Fruit fly (Drosophila melanogaster) whole organism, embryonic: ENCODE measurements around the gene CG14424.

Experiments used
- Bteb2 ChIP-seq: fragments of 200-800 bp; sonication (Bioruptor generic); optimal IDR thresholded peaks from 2 replicates; lab custom pipeline; 2016; ENCODE audit warnings: missing biosample characterization, missing genetic modification characterization
- C15 ChIP-seq: fragments of 200-800 bp; sonication (Bioruptor generic); IDR thresholded peaks from 3 replicates; pipeline ENCODE4 v1.3.6; 2022; ENCODE audit warnings: missing biosample characterization, missing genetic modification characterization
- CG10274 ChIP-seq: fragments of 200-800 bp; sonication (Bioruptor generic); optimal IDR thresholded peaks from 3 replicates; lab custom pipeline; 2017; ENCODE audit warnings: missing biosample characterization, mild to moderate bottlenecking, missing genetic modification characterization
- CG11504 ChIP-seq: fragments of 200-800 bp; sonication (Bioruptor generic); optimal IDR thresholded peaks from 3 replicates; lab custom pipeline; 2019; ENCODE audit warnings: missing biosample characterization, mild to moderate bottlenecking, missing genetic modification characterization, moderate library complexity
- CG12155 ChIP-seq: fragments of 200-800 bp; sonication (Bioruptor generic); optimal IDR thresholded peaks from 3 replicates; lab custom pipeline; 2016; ENCODE audit warnings: missing biosample characterization, missing genetic modification characterization
- CG12219 ChIP-seq: fragments of 200-800 bp; sonication (Bioruptor generic); optimal IDR thresholded peaks from 3 replicates; lab custom pipeline; 2018; ENCODE audit warnings: missing biosample characterization, mild to moderate bottlenecking, missing genetic modification characterization
- CG15514 ChIP-seq: fragments of 200-800 bp; sonication (Bioruptor generic); optimal IDR thresholded peaks from 3 replicates; lab custom pipeline; 2017; ENCODE audit warnings: missing biosample characterization, missing genetic modification characterization, mild to moderate bottlenecking, moderate library complexity, missing genetic modification reagents
- CG16779 ChIP-seq: fragments of 200-800 bp; sonication (Bioruptor generic); IDR thresholded peaks from 2 replicates; pipeline ENCODE4 v1.3.6; 2022; ENCODE audit warnings: missing biosample characterization, missing genetic modification characterization
- CG17802 ChIP-seq: fragments of 200-800 bp; sonication (Bioruptor generic); optimal IDR thresholded peaks from 2 replicates; lab custom pipeline; 2018; ENCODE audit warnings: missing biosample characterization, mild to moderate bottlenecking, missing genetic modification characterization, moderate library complexity
- CG18599 ChIP-seq: fragments of 200-800 bp; sonication (Bioruptor generic); optimal IDR thresholded peaks from 3 replicates; lab custom pipeline; 2017; ENCODE audit warnings: missing biosample characterization, missing genetic modification characterization, mild to moderate bottlenecking, moderate library complexity, missing genetic modification reagents
- CG2875 ChIP-seq: fragments of 200-800 bp; sonication (Bioruptor generic); optimal IDR thresholded peaks from 2 replicates; lab custom pipeline; 2017; ENCODE audit warnings: missing biosample characterization, mild to moderate bottlenecking, missing genetic modification characterization, missing genetic modification reagents
- CG30020 ChIP-seq: fragments of 200-800 bp; optimal IDR thresholded peaks from 2 replicates; lab custom pipeline; 2019; ENCODE audit warnings: missing biosample characterization, mild to moderate bottlenecking, missing genetic modification characterization, moderate library complexity
- CG31388 ChIP-seq: fragments of 200-800 bp; sonication (Bioruptor generic); optimal IDR thresholded peaks from 2 replicates; lab custom pipeline; 2016; ENCODE audit warnings: missing biosample characterization, missing genetic modification characterization
- CG3163 ChIP-seq: fragments of 200-800 bp; sonication (Bioruptor generic); optimal IDR thresholded peaks from 3 replicates; lab custom pipeline; 2016; ENCODE audit warnings: missing biosample characterization, missing genetic modification characterization
- CG4707 ChIP-seq: fragments of 200-800 bp; sonication (Bioruptor generic); optimal IDR thresholded peaks from 2 replicates; lab custom pipeline; 2018; ENCODE audit warnings: missing biosample characterization, mild to moderate bottlenecking, missing genetic modification characterization, moderate library complexity
- CG5953 ChIP-seq: fragments of 200-800 bp; sonication (Bioruptor generic); IDR thresholded peaks from 2 replicates; pipeline ENCODE4 v1.3.6; 2022; ENCODE audit warnings: missing biosample characterization, missing genetic modification characterization
- CG7357 ChIP-seq: fragments of 200-800 bp; sonication (Bioruptor generic); IDR thresholded peaks from 3 replicates; pipeline ENCODE4 v1.3.6; 2022; ENCODE audit warnings: missing biosample characterization, missing genetic modification characterization
- CG7786 ChIP-seq: fragments of 200-800 bp; sonication (Bioruptor generic); optimal IDR thresholded peaks from 2 replicates; lab custom pipeline; 2016; ENCODE audit warnings: missing biosample characterization, missing genetic modification characterization
- CG8281 ChIP-seq: fragments of 200-800 bp; sonication (Bioruptor generic); optimal IDR thresholded peaks from 2 replicates; lab custom pipeline; 2018; ENCODE audit warnings: missing biosample characterization, mild to moderate bottlenecking, missing genetic modification characterization, moderate library complexity
- CG8359 ChIP-seq: fragments of 200-800 bp; sonication (Bioruptor generic); optimal IDR thresholded peaks from 2 replicates; lab custom pipeline; 2017; ENCODE audit warnings: missing biosample characterization, mild to moderate bottlenecking, missing genetic modification characterization, borderline replicate concordance
- CG9817 ChIP-seq: fragments of 200-800 bp; sonication (Bioruptor generic); optimal IDR thresholded peaks from 2 replicates; lab custom pipeline; 2018; ENCODE audit warnings: missing biosample characterization, mild to moderate bottlenecking, missing genetic modification characterization, moderate library complexity
- CG9932 ChIP-seq: fragments of 200-800 bp; sonication (Bioruptor generic); IDR thresholded peaks from 2 replicates; pipeline ENCODE4 v1.3.6; 2022; ENCODE audit warnings: missing biosample characterization, missing genetic modification characterization
- Dad ChIP-seq: fragments of 200-800 bp; sonication (Bioruptor generic); optimal IDR thresholded peaks from 3 replicates; lab custom pipeline; 2016; ENCODE audit warnings: missing biosample characterization, missing genetic modification characterization
- Fer1 ChIP-seq: fragments of 200-800 bp; sonication (Bioruptor generic); optimal IDR thresholded peaks from 2 replicates; lab custom pipeline; 2017; ENCODE audit warnings: missing biosample characterization, mild to moderate bottlenecking, missing genetic modification characterization
- Fer3 ChIP-seq: fragments of 200-800 bp; sonication (Bioruptor generic); optimal IDR thresholded peaks from 2 replicates; lab custom pipeline; 2018; ENCODE audit warnings: missing biosample characterization, mild to moderate bottlenecking, missing genetic modification characterization, moderate library complexity
- H2.0 ChIP-seq: fragments of 200-800 bp; sonication (Bioruptor generic); IDR thresholded peaks from 2 replicates; pipeline ENCODE4 v1.3.6; 2022; ENCODE audit warnings: missing biosample characterization, missing genetic modification characterization
- PHDP ChIP-seq: fragments of 200-800 bp; sonication (Bioruptor generic); optimal IDR thresholded peaks from 3 replicates; lab custom pipeline; 2018; ENCODE audit warnings: missing biosample characterization, mild to moderate bottlenecking, missing genetic modification characterization, moderate library complexity
- Six4 ChIP-seq: fragments of 200-800 bp; sonication (Bioruptor generic); optimal IDR thresholded peaks from 2 replicates; lab custom pipeline; 2016; ENCODE audit warnings: missing biosample characterization, missing genetic modification characterization
- YL-1 ChIP-seq: fragments of 200-800 bp; sonication (Bioruptor generic); optimal IDR thresholded peaks from 3 replicates; lab custom pipeline; 2017; ENCODE audit warnings: missing biosample characterization, mild to moderate bottlenecking, missing genetic modification characterization
- al ChIP-seq: fragments of 200-800 bp; sonication (Bioruptor generic); IDR thresholded peaks from 2 replicates; pipeline ENCODE4 v1.3.6; 2022; ENCODE audit warnings: missing biosample characterization, missing genetic modification characterization
- az2 ChIP-seq: fragments of 200-800 bp; sonication (Bioruptor generic); optimal IDR thresholded peaks from 3 replicates; lab custom pipeline; 2016; ENCODE audit warnings: missing biosample characterization, missing genetic modification characterization
- bigmax ChIP-seq: fragments of 200-800 bp; sonication (Bioruptor generic); optimal IDR thresholded peaks from 2 replicates; lab custom pipeline; 2018; ENCODE audit warnings: missing biosample characterization, mild to moderate bottlenecking, missing genetic modification characterization
- cad ChIP-seq: fragments of >200 bp; optimal IDR thresholded peaks from 2 replicates; lab custom pipeline; 2017; ENCODE audit warnings: missing biosample characterization, missing genetic modification characterization
- cg ChIP-seq: fragments of 200-800 bp; sonication (Bioruptor generic); optimal IDR thresholded peaks from 3 replicates; lab custom pipeline; 2019; ENCODE audit warnings: missing biosample characterization, mild to moderate bottlenecking, missing genetic modification characterization, moderate library complexity
- crol ChIP-seq: fragments of 200-800 bp; sonication (Bioruptor generic); IDR thresholded peaks from 2 replicates; pipeline ENCODE4 v1.3.6; 2022; ENCODE audit warnings: missing biosample characterization, missing genetic modification characterization
- disco-r ChIP-seq: fragments of 200-800 bp; sonication (Bioruptor generic); optimal IDR thresholded peaks from 2 replicates; lab custom pipeline; 2016; ENCODE audit warnings: missing biosample characterization, missing genetic modification characterization
- fd3F ChIP-seq: fragments of 200-800 bp; sonication (Bioruptor generic); optimal IDR thresholded peaks from 2 replicates; lab custom pipeline; 2018; ENCODE audit warnings: missing biosample characterization, mild to moderate bottlenecking, missing genetic modification characterization, moderate library complexity
- gsb ChIP-seq: fragments of 200-800 bp; sonication (Bioruptor generic); IDR thresholded peaks from 2 replicates; pipeline ENCODE4 v1.3.6; 2022; ENCODE audit warnings: missing biosample characterization, missing genetic modification characterization
- hth ChIP-seq: fragments of >200 bp; optimal IDR thresholded peaks from 2 replicates; lab custom pipeline; 2017; ENCODE audit warnings: inconsistent platforms
- jing ChIP-seq: fragments of 200-800 bp; sonication (Bioruptor generic); optimal IDR thresholded peaks from 2 replicates; lab custom pipeline; 2018; ENCODE audit warnings: missing biosample characterization, mild to moderate bottlenecking, missing genetic modification characterization
- kah ChIP-seq: fragments of 200-800 bp; sonication (Bioruptor generic); optimal IDR thresholded peaks from 2 replicates; lab custom pipeline; 2018; ENCODE audit warnings: missing biosample characterization, mild to moderate bottlenecking, missing genetic modification characterization
- klu ChIP-seq: fragments of 200-800 bp; sonication (Bioruptor generic); IDR thresholded peaks from 2 replicates; pipeline ENCODE4 v1.3.6; 2022; ENCODE audit warnings: missing biosample characterization, missing genetic modification characterization
- kni ChIP-seq: fragments of 200-800 bp; sonication (Bioruptor generic); optimal IDR thresholded peaks from 3 replicates; lab custom pipeline; 2017; ENCODE audit warnings: mild to moderate bottlenecking, missing biosample characterization, missing genetic modification reagents, missing genetic modification characterization
- knrl ChIP-seq: fragments of 200-800 bp; sonication (Bioruptor generic); IDR thresholded peaks from 3 replicates; pipeline ENCODE4 v1.3.6; 2022; ENCODE audit warnings: missing biosample characterization, missing genetic modification characterization; ENCODE audit not compliant: partially characterized antibody
- nmo ChIP-seq: fragments of 200-800 bp; sonication (Bioruptor generic); optimal IDR thresholded peaks from 2 replicates; lab custom pipeline; 2018; ENCODE audit warnings: missing biosample characterization, mild to moderate bottlenecking, missing genetic modification characterization, moderate library complexity
- psq ChIP-seq: fragments of 200-800 bp; sonication (Bioruptor generic); optimal IDR thresholded peaks from 2 replicates; lab custom pipeline; 2017; ENCODE audit warnings: missing biosample characterization, missing genetic modification characterization
- rib ChIP-seq: fragments of 200-800 bp; sonication (Bioruptor generic); IDR thresholded peaks from 2 replicates; pipeline ENCODE4 v1.3.6; 2022; ENCODE audit warnings: missing biosample characterization, missing genetic modification characterization
- sens-2 ChIP-seq: fragments of 200-800 bp; sonication (Bioruptor generic); IDR thresholded peaks from 2 replicates; pipeline ENCODE4 v1.3.6; 2022; ENCODE audit warnings: missing biosample characterization, missing genetic modification characterization
- seq ChIP-seq: fragments of 200-800 bp; sonication (Bioruptor generic); IDR thresholded peaks from 2 replicates; pipeline ENCODE4 v1.3.6; 2022; ENCODE audit warnings: missing biosample characterization, missing genetic modification characterization
- slbo ChIP-seq: fragments of 200-800 bp; sonication (Bioruptor generic); IDR thresholded peaks from 2 replicates; pipeline ENCODE4 v1.3.6; 2022; ENCODE audit warnings: missing biosample characterization, missing genetic modification characterization
- tx ChIP-seq: fragments of 200-800 bp; sonication (Bioruptor generic); optimal IDR thresholded peaks from 2 replicates; lab custom pipeline; 2016; ENCODE audit warnings: missing biosample characterization, missing genetic modification characterization
- wek ChIP-seq: fragments of 200-800 bp; sonication (Bioruptor generic); optimal IDR thresholded peaks from 3 replicates; lab custom pipeline; 2018; ENCODE audit warnings: missing biosample characterization, mild to moderate bottlenecking, missing genetic modification characterization, moderate library complexity

CG14424 gene

dm6 chrX:2888211-2888610 lies 38.8 kb downstream of the CG14424 start (continued):
- TF ChIP-seq CG3163 (GFP tag; lab: Kevin White, UChicago) (no peak), Six4 (no peak), C15 (GFP tag; lab: Robert Waterston, UW) (no peak), klu (GFP tag; lab: Robert Waterston, UW) (no peak), CG4707 (no peak), hth (lab: Kevin White, UChicago) (no peak), CG2875 (GFP tag; lab: Kevin White, UChicago) (no peak), CG17802 (no peak), YL-1 (no peak), cad (GFP tag; lab: Kevin White, UChicago) (no peak), CG8281 (no peak)

DNA sequence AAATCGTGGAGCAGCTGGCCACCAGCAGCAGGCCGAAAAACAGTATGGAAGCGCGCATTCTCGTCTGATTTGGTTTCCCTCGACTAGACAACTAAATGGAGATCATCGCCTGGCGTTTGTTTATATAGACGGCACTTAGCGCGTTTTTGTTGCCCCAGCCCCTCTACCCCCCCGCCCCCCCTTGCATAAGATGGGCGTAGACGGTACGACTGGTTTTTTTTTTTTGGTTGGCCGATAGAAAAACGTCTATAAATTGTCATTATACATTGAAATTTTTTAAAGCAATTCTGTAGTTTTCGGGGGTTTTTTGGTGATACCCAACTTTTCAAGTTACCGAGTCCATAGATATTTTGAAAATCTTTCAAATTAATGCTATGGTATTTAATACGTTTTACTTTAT lies 41.2 kb downstream of the CG14424 start, which contains the start of gene CG14419:
CG14419 (minus strand) TSS at position 101 of the 400 bp plus-strand sequence.
- no peak for TF ChIP-seq CG11504 (tag; lab: Kevin White, UChicago)
- no peak for TF ChIP-seq CG16779
- TF ChIP-seq CG5953 (GFP tag; lab: Robert Waterston, UW): no peak
- TF ChIP-seq seq (GFP tag; lab: Robert Waterston, UW): no peak
- no peak for TF ChIP-seq CG8359 (GFP tag; lab: Kevin White, UChicago)
- TF ChIP-seq CG15514 (GFP tag; lab: Kevin White, UChicago): no peak
- no peak for TF ChIP-seq CG12155 (GFP tag; lab: Kevin White, UChicago)
- TF ChIP-seq Fer3: no peak
- TF ChIP-seq al (GFP tag; lab: Robert Waterston, UW): 0 out of 2 replicates have a peak, but pooled peaks have one; percentile 17
- no peak for TF ChIP-seq tx
- peak; percentile 8 for TF ChIP-seq nmo (GFP tag; lab: Kevin White, UChicago)
- no peak for TF ChIP-seq CG7786 (GFP tag; lab: Kevin White, UChicago)
- TF ChIP-seq fd3F (GFP tag; lab: Kevin White, UChicago): no peak
- TF ChIP-seq bigmax (GFP tag; lab: Kevin White, UChicago): no peak
- TF ChIP-seq CG7357: no peak
- no peak for TF ChIP-seq CG31388
- TF ChIP-seq CG30020 (tag; lab: Kevin White, UChicago): no peak
- no peak for TF ChIP-seq knrl
- TF ChIP-seq Dad: no peak
- peak; percentile 23; the same call in 1 of the 2 replicates for TF ChIP-seq crol (GFP tag; lab: Robert Waterston, UW)
- no peak for TF ChIP-seq cg (GFP tag; lab: Kevin White, UChicago)
- 0 out of 2 replicates have a peak, but pooled peaks have one; percentile 14 for TF ChIP-seq CG9932
- TF ChIP-seq Bteb2 (GFP tag; lab: Kevin White, UChicago): no peak
- TF ChIP-seq az2 (GFP tag; lab: Kevin White, UChicago): no peak
- TF ChIP-seq sens-2: no peak
- TF ChIP-seq slbo (GFP tag; lab: Robert Waterston, UW): no peak
- TF ChIP-seq gsb (GFP tag; lab: Robert Waterston, UW): no peak
- no peak for TF ChIP-seq psq (GFP tag; lab: Kevin White, UChicago)
- no peak for TF ChIP-seq Fer1 (GFP tag; lab: Kevin White, UChicago)
- TF ChIP-seq wek (GFP tag; lab: Kevin White, UChicago): no peak
- no peak for TF ChIP-seq H2.0 (GFP tag; lab: Robert Waterston, UW)
- no peak for TF ChIP-seq CG12219 (GFP tag; lab: Kevin White, UChicago)
- peak; percentile 39 for TF ChIP-seq CG10274 (GFP tag; lab: Kevin White, UChicago)
- TF ChIP-seq disco-r (GFP tag; lab: Kevin White, UChicago): no peak
- TF ChIP-seq jing: no peak
- no peak for TF ChIP-seq kah (GFP tag; lab: Kevin White, UChicago)
- TF ChIP-seq CG18599: no peak
- no peak for TF ChIP-seq CG9817 (tag; lab: Kevin White, UChicago)
- no peak for TF ChIP-seq PHDP (tag; lab: Kevin White, UChicago)
- TF ChIP-seq rib (GFP tag; lab: Robert Waterston, UW): no peak
- TF ChIP-seq kni (GFP tag; lab: Kevin White, UChicago): no peak
